Fruit fly (Drosophila melanogaster): Measurements from ENCODE around the gene CG14422.

Gene CG14422

dm6 chrX:2964678-2965231 is 21.6 kb downstream of the CG14422 start (continued):
- TF ChIP-seq CG9215 (GFP tag; IDR thresholded peaks at IDR 0.05) (no peak), pho (GFP tag; optimal IDR thresholded peaks at IDR 0.05) (no peak), CG3065 (GFP tag; optimal IDR thresholded peaks at IDR 0.05) (no peak), Chrac-16 (GFP tag; optimal IDR thresholded peaks at IDR 0.05) (no peak), tio (GFP tag; optimal IDR thresholded peaks at IDR 0.05) (no peak), cato (GFP tag; optimal IDR thresholded peaks at IDR 0.05; ENCODE audit: borderline replicate concordance) (no peak)

dm6 chrX:2969039-2969438 is 25.9 kb downstream of the CG14422 start:
- TF ChIP-seq Med (GFP tag) (peak; percentile 49), CG5180 (GFP tag; optimal IDR thresholded peaks at IDR 0.05) (peak; percentile 13), CG15601 (tag; optimal IDR thresholded peaks at IDR 0.05) (no peak), sr (GFP tag; IDR thresholded peaks at IDR 0.05) (0 out of 3 replicates have a peak, but pooled peaks have one; percentile 46), CG8281 (tag; optimal IDR thresholded peaks at IDR 0.05) (peak; percentile 94)

dm6 chrX:2973593-2973992 is 30.4 kb downstream of the CG14422 start, which contains the start of gene rst:
Gene rst, minus strand, starts transcription at chrX:2973834.
- TF ChIP-seq CG13424 (tag; optimal IDR thresholded peaks at IDR 0.05) (no peak), chinmo (GFP tag; IDR thresholded peaks at IDR 0.05; ENCODE audit: partially characterized antibody) (peak; percentile 62; the same call in 1 of the 4 replicates), CG13123 (GFP tag; optimal IDR thresholded peaks at IDR 0.05) (no peak), Jarid2 (GFP tag; optimal IDR thresholded peaks at IDR 0.05) (peak; percentile 89), CG1024 (GFP tag; IDR thresholded peaks at IDR 0.05) (0 out of 2 replicates have a peak, but pooled peaks have one; percentile 14), Atf6 (GFP tag; IDR thresholded peaks at IDR 0.05) (0 out of 2 replicates have a peak, but pooled peaks have one; percentile 20), sqz (GFP tag; optimal IDR thresholded peaks at IDR 0.05) (peak; percentile 4), ci (GFP tag; IDR thresholded peaks at IDR 0.05) (peak; percentile 37; the same call in 1 of the 3 replicates), NK7.1 (GFP tag; optimal IDR thresholded peaks at IDR 0.05) (no peak), Deaf1 (tag; optimal IDR thresholded peaks at IDR 0.05) (peak; percentile 85), Awh (GFP tag; IDR thresholded peaks at IDR 0.05) (peak; percentile 44; the same call in 1 of the 2 replicates), sens (GFP tag) (peak; percentile 93), CG8359 (GFP tag; optimal IDR thresholded peaks at IDR 0.05; ENCODE audit: borderline replicate concordance) (no peak), CG15514 (GFP tag; optimal IDR thresholded peaks at IDR 0.05) (peak; percentile 4), unpg (GFP tag; optimal IDR thresholded peaks at IDR 0.05) (no peak), Myb (GFP tag; optimal IDR thresholded peaks at IDR 0.05) (no peak), CG12659 (GFP tag; optimal IDR thresholded peaks at IDR 0.05) (no peak), gce (GFP tag; IDR thresholded peaks at IDR 0.05) (peak; percentile 34; the same call in 1 of the 3 replicates), Med (GFP tag) (peak; percentile 68), scrt (GFP tag; optimal IDR thresholded peaks at IDR 0.05) (peak; percentile 34), ato (GFP tag; IDR thresholded peaks at IDR 0.05; ENCODE audit: partially characterized antibody) (no peak), CG8765 (GFP tag; IDR thresholded peaks at IDR 0.05) (no peak), stwl (tag; optimal IDR thresholded peaks at IDR 0.05) (peak; percentile 24), schlank (tag; optimal IDR thresholded peaks at IDR 0.05) (no peak), CG11504 (tag; optimal IDR thresholded peaks at IDR 0.05) (peak; percentile 15), CG5180 (GFP tag; optimal IDR thresholded peaks at IDR 0.05) (peak; percentile 99), Nf-YA (GFP tag; IDR thresholded peaks at IDR 0.05) (no peak), Drgx (GFP tag; IDR thresholded peaks at IDR 0.05) (no peak), CG4360 (GFP tag; IDR thresholded peaks at IDR 0.05) (0 out of 2 replicates have a peak, but pooled peaks have one; percentile 29), CG13894 (tag; optimal IDR thresholded peaks at IDR 0.05) (peak; percentile 82), CG42726 (GFP tag; IDR thresholded peaks at IDR 0.05; ENCODE audit: partially characterized antibody) (peak; percentile 54; the same call in 1 of the 2 replicates), H15 (GFP tag; IDR thresholded peaks at IDR 0.05) (no peak), jumu (GFP tag; optimal IDR thresholded peaks at IDR 0.05) (no peak), CG12219 (GFP tag; optimal IDR thresholded peaks at IDR 0.05) (no peak), prd (optimal IDR thresholded peaks at IDR 0.05) (no peak), prd (GFP tag; IDR thresholded peaks at IDR 0.05) (0 out of 3 replicates have a peak, but pooled peaks have one; percentile 8), ssp (GFP tag; IDR thresholded peaks at IDR 0.05) (no peak), CG4730 (GFP tag; IDR thresholded peaks at IDR 0.05) (no peak)

Data from whole organism, embryonic.